Worm (Caenorhabditis elegans) whole organism, mixed stage, embryonic: ENCODE data around the gene txt-6.

Experiments used
- nhr-237 ChIP-seq: fragments of 150-350 bp; optimal IDR thresholded peaks from 2 replicates; lab custom pipeline; 2014; ENCODE audit warnings: missing biosample characterization, missing genetic modification characterization
- pha-4 ChIP-seq: fragments of 150-350 bp; optimal IDR thresholded peaks from 2 replicates; lab custom pipeline; 2018; ENCODE audit warnings: missing biosample characterization, missing genetic modification reagents, missing genetic modification characterization
- tbx-8 ChIP-seq: fragments of 200-800 bp; sonication (Bioruptor generic); optimal IDR thresholded peaks from 2 replicates; lab custom pipeline; 2018; ENCODE audit warnings: mild to moderate bottlenecking, missing genetic modification characterization, moderate library complexity, missing compliant biosample characterization
- ztf-11 ChIP-seq: fragments of 150-350 bp; optimal IDR thresholded peaks from 2 replicates; lab custom pipeline; 2014; ENCODE audit warnings: missing biosample characterization, missing genetic modification characterization

DNA sequence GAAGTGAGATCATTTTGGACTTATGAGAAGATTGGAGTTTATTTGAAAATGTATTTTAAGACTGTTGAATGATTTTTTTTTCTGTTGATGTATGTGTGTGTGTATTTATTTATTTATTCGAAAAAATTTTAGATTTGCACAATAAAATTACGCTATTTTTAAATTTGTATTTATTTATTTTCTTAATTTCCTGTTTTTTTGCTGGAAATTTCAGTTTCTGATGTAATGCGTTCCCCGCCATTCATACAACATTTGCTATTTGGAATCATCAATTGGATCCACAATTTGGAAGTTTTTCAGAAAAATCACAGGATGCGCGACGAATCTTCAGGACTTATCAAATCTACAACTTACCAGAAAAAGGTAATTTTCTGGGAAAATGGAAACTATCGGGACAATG, 21.7 kb downstream of the txt-6 start, which contains the start of gene Y61A9LA.1:
- TF ChIP-seq pha-4 (tag; lab: Kevin White, UChicago) = no peak
- TF ChIP-seq ztf-11 (tag; lab: Kevin White, UChicago) = no peak
- no peak for TF ChIP-seq nhr-237 (tag; lab: Kevin White, UChicago)
- no peak for TF ChIP-seq tbx-8
